Worm (Caenorhabditis elegans) whole organism, L1 larva: ENCODE results near the gene srg-17.

Experiments used
- Y116A8C.19 ChIP-seq: sonication (generic microtip); optimal IDR thresholded peaks from 2 replicates; lab custom pipeline; 2016; ENCODE audit warnings: missing compliant biosample characterization, missing genetic modification characterization, borderline replicate concordance
- aha-1 ChIP-seq: fragments of 150-350 bp; optimal IDR thresholded peaks from 2 replicates; lab custom pipeline; 2014; ENCODE audit warnings: missing biosample characterization, missing genetic modification characterization
- alr-1 ChIP-seq: fragments of 200-800 bp; sonication (Bioruptor generic); optimal IDR thresholded peaks from 2 replicates; lab custom pipeline; 2018; ENCODE audit warnings: borderline replicate concordance, mild to moderate bottlenecking, missing genetic modification characterization, missing compliant biosample characterization
- blmp-1 ChIP-seq: fragments of 150-350 bp; optimal IDR thresholded peaks from 2 replicates; lab custom pipeline; 2014; ENCODE audit warnings: missing biosample characterization, missing genetic modification characterization
- ceh-8 ChIP-seq: fragments of 200-800 bp; sonication (Bioruptor generic); optimal IDR thresholded peaks from 2 replicates; lab custom pipeline; 2018; ENCODE audit warnings: mild to moderate bottlenecking, missing genetic modification characterization, moderate library complexity, missing compliant biosample characterization
- ceh-88 ChIP-seq: fragments of 200-800 bp; sonication (Bioruptor generic); IDR thresholded peaks from 2 replicates; pipeline ENCODE4 v1.3.6; 2022; ENCODE audit warnings: missing genetic modification characterization, missing compliant biosample characterization
- ceh-90 ChIP-seq: sonication (generic microtip); optimal IDR thresholded peaks from 2 replicates; lab custom pipeline; 2016; ENCODE audit warnings: missing genetic modification characterization, missing compliant biosample characterization
- ces-1 ChIP-seq: fragments of 150-350 bp; optimal IDR thresholded peaks from 2 replicates; lab custom pipeline; 2014; ENCODE audit warnings: missing biosample characterization, missing genetic modification reagents, missing genetic modification characterization
- dsc-1 ChIP-seq: sonication (generic microtip); optimal IDR thresholded peaks from 2 replicates; lab custom pipeline; 2016; ENCODE audit warnings: mild to moderate bottlenecking, missing genetic modification characterization, missing compliant biosample characterization
- efl-1 ChIP-seq, 4 experiments: fragments of 150-350 bp; optimal IDR thresholded peaks in 3 of 4; peaks in 1 of 4; 1 replicate in 1 of 4; 2 replicates in 3 of 4; lab custom pipeline; 2014; ENCODE audit warnings: missing biosample characterization in 2 of 4, missing genetic modification characterization in 2 of 4, missing genetic modification reagents in 2 of 4
- egl-13 ChIP-seq: sonication (generic microtip); optimal IDR thresholded peaks from 2 replicates; lab custom pipeline; 2016; ENCODE audit warnings: missing genotype, missing genetic modification reagents, missing genetic modification characterization, missing compliant biosample characterization
- elt-2 ChIP-seq: sonication (generic microtip); optimal IDR thresholded peaks from 2 replicates; lab custom pipeline; 2016; ENCODE audit warnings: missing genetic modification characterization, mild to moderate bottlenecking, inconsistent platforms, missing compliant biosample characterization, missing genetic modification reagents
- fkh-10 ChIP-seq: sonication (generic microtip); optimal IDR thresholded peaks from 2 replicates; lab custom pipeline; 2017; ENCODE audit warnings: missing biosample characterization, missing genetic modification reagents, missing genetic modification characterization
- fkh-8 ChIP-seq: sonication (generic microtip); optimal IDR thresholded peaks from 2 replicates; lab custom pipeline; 2016; ENCODE audit warnings: mild to moderate bottlenecking, missing genetic modification characterization, missing compliant biosample characterization
- fos-1 ChIP-seq: fragments of 150-350 bp; optimal IDR thresholded peaks from 2 replicates; lab custom pipeline; 2014; ENCODE audit warnings: missing biosample characterization, missing genetic modification characterization
- grh-1 ChIP-seq: fragments of 200-800 bp; sonication (Bioruptor generic); IDR thresholded peaks from 2 replicates; pipeline ENCODE4 v1.3.6; 2022; ENCODE audit warnings: missing genetic modification reagents, missing genetic modification characterization, missing compliant biosample characterization
- hpl-2 ChIP-seq: fragments of 150-350 bp; optimal IDR thresholded peaks from 2 replicates; lab custom pipeline; 2014; ENCODE audit warnings: missing biosample characterization, missing genetic modification reagents, missing genetic modification characterization
- irx-1 ChIP-seq: sonication (generic microtip); optimal IDR thresholded peaks from 2 replicates; lab custom pipeline; 2016; ENCODE audit warnings: missing genetic modification characterization, missing compliant biosample characterization
- isw-1 ChIP-seq: fragments of 200-800 bp; sonication (Bioruptor generic); IDR thresholded peaks from 2 replicates; pipeline ENCODE4 v1.3.6; 2022; ENCODE audit warnings: missing genetic modification characterization, missing compliant biosample characterization
- jun-1 ChIP-seq: fragments of 150-350 bp; optimal IDR thresholded peaks from 2 replicates; lab custom pipeline; 2014; ENCODE audit warnings: missing biosample characterization, missing genetic modification reagents, missing genetic modification characterization
- lin-13 ChIP-seq: fragments of 150-350 bp; optimal IDR thresholded peaks from 2 replicates; lab custom pipeline; 2014; ENCODE audit warnings: missing biosample characterization, missing genetic modification reagents, missing genetic modification characterization
- lin-14 ChIP-seq: fragments of 200-800 bp; sonication (Bioruptor generic); optimal IDR thresholded peaks from 2 replicates; lab custom pipeline; 2018; ENCODE audit warnings: mild to moderate bottlenecking, missing genetic modification characterization, moderate library complexity, missing compliant biosample characterization
- lin-35 ChIP-seq, 2 experiments: fragments of 150-350 bp; optimal IDR thresholded peaks; 2 replicates each; lab custom pipeline; 2014; ENCODE audit warnings: missing biosample characterization in 2 of 2, missing genetic modification characterization in 2 of 2, missing genetic modification reagents in 2 of 2
- lir-3 ChIP-seq: sonication (generic microtip); optimal IDR thresholded peaks from 2 replicates; lab custom pipeline; 2016; ENCODE audit warnings: mild to moderate bottlenecking, missing genetic modification characterization, moderate library complexity, missing compliant biosample characterization; ENCODE audit not compliant: poor library complexity
- mdl-1 ChIP-seq, 2 experiments: fragments of 150-350 bp; optimal IDR thresholded peaks; 2 replicates each; lab custom pipeline; 2014 to 2017; ENCODE audit warnings: missing biosample characterization in 2 of 2, missing genetic modification characterization in 2 of 2, inconsistent platforms in 1 of 2
- mep-1 ChIP-seq: fragments of 150-350 bp; optimal IDR thresholded peaks from 2 replicates; lab custom pipeline; 2014; ENCODE audit warnings: missing biosample characterization, missing genetic modification characterization
- nhr-19 ChIP-seq: fragments of 200-800 bp; sonication (Bioruptor generic); conservative IDR thresholded peaks from 2 replicates; pipeline ENCODE4 v1.3.6; 2022; ENCODE audit warnings: missing genetic modification characterization, missing compliant biosample characterization
- nhr-20 ChIP-seq: sonication (generic microtip); optimal IDR thresholded peaks from 2 replicates; lab custom pipeline; 2016; ENCODE audit warnings: mild to moderate bottlenecking, missing genetic modification characterization, missing compliant biosample characterization
- nhr-47 ChIP-seq: sonication (generic microtip); optimal IDR thresholded peaks from 2 replicates; lab custom pipeline; 2016; ENCODE audit warnings: mild to moderate bottlenecking, missing genetic modification characterization, moderate library complexity, missing compliant biosample characterization
- nhr-76 ChIP-seq: sonication (generic microtip); optimal IDR thresholded peaks from 2 replicates; lab custom pipeline; 2017; ENCODE audit warnings: missing biosample characterization, missing genetic modification characterization
- nhr-85 ChIP-seq: sonication (generic microtip); peaks from one replicate; lab custom pipeline; 2016; ENCODE audit warnings: missing genetic modification characterization, inconsistent platforms, missing compliant biosample characterization
- nhr-90 ChIP-seq: sonication (generic microtip); optimal IDR thresholded peaks from 2 replicates; lab custom pipeline; 2016; ENCODE audit warnings: mild to moderate bottlenecking, missing genetic modification characterization, missing compliant biosample characterization; ENCODE audit not compliant: poor library complexity
- pax-3 ChIP-seq: fragments of 200-800 bp; sonication (Bioruptor generic); optimal IDR thresholded peaks from 2 replicates; lab custom pipeline; 2018; ENCODE audit warnings: mild to moderate bottlenecking, missing genetic modification characterization, moderate library complexity, missing compliant biosample characterization
- pqm-1 ChIP-seq: sonication (generic microtip); optimal IDR thresholded peaks from 3 replicates; lab custom pipeline; 2017; ENCODE audit warnings: missing biosample characterization, missing genetic modification characterization
- skn-1 ChIP-seq: fragments of 150-350 bp; optimal IDR thresholded peaks from 2 replicates; lab custom pipeline; 2014; ENCODE audit warnings: missing biosample characterization, missing genetic modification characterization
- snu-23 ChIP-seq: sonication (generic microtip); optimal IDR thresholded peaks from 2 replicates; lab custom pipeline; 2016; ENCODE audit warnings: missing genetic modification characterization, missing compliant biosample characterization
- sox-4 ChIP-seq: sonication (generic microtip); optimal IDR thresholded peaks from 2 replicates; lab custom pipeline; 2016; ENCODE audit warnings: missing genetic modification characterization, missing compliant biosample characterization
- swsn-7 ChIP-seq: sonication (generic microtip); optimal IDR thresholded peaks from 2 replicates; lab custom pipeline; 2016; ENCODE audit warnings: missing genetic modification characterization, missing compliant biosample characterization
- zag-1 ChIP-seq: fragments of 150-350 bp; optimal IDR thresholded peaks from 2 replicates; lab custom pipeline; 2014; ENCODE audit warnings: missing biosample characterization, missing genetic modification characterization
- zip-4 ChIP-seq: fragments of 200-800 bp; sonication (Bioruptor generic); optimal IDR thresholded peaks from 2 replicates; lab custom pipeline; 2018; ENCODE audit warnings: mild to moderate bottlenecking, missing genetic modification characterization, moderate library complexity, missing compliant biosample characterization
- ztf-11 ChIP-seq, 2 experiments: sonication (generic microtip); optimal IDR thresholded peaks; 2 replicates each; lab custom pipeline; 2016 to 2017; ENCODE audit warnings: missing genetic modification characterization in 2 of 2, missing biosample characterization in 1 of 2, missing compliant biosample characterization in 1 of 2
- ztf-4 ChIP-seq: fragments of 150-350 bp; optimal IDR thresholded peaks from 2 replicates; lab custom pipeline; 2014; ENCODE audit warnings: missing biosample characterization, missing genetic modification characterization

srg-17 gene

ce11 chrII:12506511-12506910, 33.0 kb downstream of the srg-17 start:
- TF ChIP-seq efl-1 (optimal IDR thresholded peaks at IDR 0.05; lab: Kevin White, UChicago) (no peak), efl-1 (GFP tag; optimal IDR thresholded peaks at IDR 0.05 in 1 of 2; lab: Kevin White, UChicago) (no peak), isw-1 (GFP tag; lab: Robert Waterston, UW) (no peak), fkh-10 (no peak), lin-14 (GFP tag; lab: Kevin White, UChicago) (no peak), mdl-1 (tag; optimal IDR thresholded peaks at IDR 0.05; lab: Kevin White, UChicago) (no peak), dsc-1 (tag; lab: Kevin White, UChicago) (peak; percentile 1), ceh-90 (no peak), pax-3 (tag; lab: Kevin White, UChicago) (no peak), Y116A8C.19 (no peak), blmp-1 (no peak), skn-1 (tag; lab: Kevin White, UChicago) (no peak), nhr-19 (GFP tag; lab: Robert Waterston, UW) (no peak), aha-1 (tag; lab: Kevin White, UChicago) (no peak), nhr-76 (no peak), fkh-8 (tag; lab: Kevin White, UChicago) (peak; percentile 78), egl-13 (tag; lab: Kevin White, UChicago) (peak; percentile 25), ceh-88 (GFP tag; lab: Robert Waterston, UW) (no peak), sox-4 (tag; lab: Kevin White, UChicago) (peak; percentile 66), swsn-7 (peak; percentile 0), ceh-8 (GFP tag; lab: Kevin White, UChicago) (peak; percentile 27), mep-1 (tag; lab: Kevin White, UChicago) (no peak), elt-2 (tag; lab: Kevin White, UChicago) (no peak), alr-1 (no peak), nhr-90 (no peak), nhr-47 (tag; lab: Kevin White, UChicago) (peak; percentile 65), irx-1 (tag; lab: Kevin White, UChicago) (no peak)

- TF ChIP-seq zip-4 (GFP tag; lab: Kevin White, UChicago) (no peak), ztf-4 (tag; lab: Kevin White, UChicago) (no peak), pax-3 (tag; lab: Kevin White, UChicago) (no peak), irx-1 (tag; lab: Kevin White, UChicago) (no peak), pqm-1 (tag; lab: Kevin White, UChicago) (no peak), snu-23 (no peak), Y116A8C.19 (no peak), grh-1 (no peak), nhr-85 (tag; lab: Kevin White, UChicago) (no peak), lin-35 (GFP tag; optimal IDR thresholded peaks at IDR 0.05; lab: Kevin White, UChicago) (no peak), zag-1 (no peak), fkh-10 (no peak)
Observed at ce11 chrII:12507038-12507437, 33.5 kb downstream of the srg-17 start, which contains the start of gene srh-68. Gene srh-68, plus strand, starts transcription at chrII:12507338.

ce11 chrII:12508650-12509049, 35.1 kb downstream of the srg-17 start, which contains the start of gene srh-67:
Gene srh-67, plus strand, starts transcription at chrII:12508950.
- TF ChIP-seq jun-1 (tag; lab: Kevin White, UChicago): no peak
- no peak for TF ChIP-seq lin-13 (GFP tag; lab: Kevin White, UChicago)
- TF ChIP-seq grh-1: no peak
- TF ChIP-seq hpl-2 (GFP tag; lab: Kevin White, UChicago): no peak
- TF ChIP-seq nhr-20 (tag; lab: Kevin White, UChicago): no peak
- TF ChIP-seq lir-3 (tag; lab: Kevin White, UChicago): no peak
- no peak for TF ChIP-seq blmp-1
- no peak for TF ChIP-seq ztf-11 (tag; optimal IDR thresholded peaks at IDR 0.05; lab: Kevin White, UChicago)
- no peak for TF ChIP-seq nhr-90
- no peak for TF ChIP-seq fos-1
- no peak for TF ChIP-seq ces-1 (GFP tag; lab: Kevin White, UChicago)
